Fruit fly (Drosophila melanogaster) whole organism, embryonic: ENCODE results near the gene Iru.

Source experiments
- Aef1 ChIP-seq: fragments of 200-800 bp; sonication (Bioruptor generic); IDR thresholded peaks from 3 replicates; pipeline ENCODE4 v1.3.6; 2022; ENCODE audit warnings: missing biosample characterization, missing genetic modification characterization
- B-H1 ChIP-seq: fragments of 200-800 bp; sonication (Bioruptor generic); IDR thresholded peaks from 3 replicates; pipeline ENCODE4 v1.3.6; 2022; ENCODE audit warnings: missing biosample characterization, missing genetic modification characterization
- CG31224 ChIP-seq: fragments of 200-800 bp; sonication (Bioruptor generic); IDR thresholded peaks from 2 replicates; pipeline ENCODE4 v1.3.6; 2022; ENCODE audit warnings: missing biosample characterization, missing genetic modification characterization
- CG3726 ChIP-seq: fragments of 200-800 bp; sonication (Bioruptor generic); IDR thresholded peaks from 3 replicates; pipeline ENCODE4, ENCODE4 v1.3.6; 2022; ENCODE audit warnings: missing biosample characterization, missing genetic modification characterization
- D19A ChIP-seq: fragments of 200-800 bp; optimal IDR thresholded peaks from 3 replicates; lab custom pipeline; 2019; ENCODE audit warnings: missing biosample characterization, mild to moderate bottlenecking, missing genetic modification characterization, moderate library complexity
- Mes4 ChIP-seq: fragments of 200-800 bp; sonication (Bioruptor generic); optimal IDR thresholded peaks from 2 replicates; lab custom pipeline; 2016; ENCODE audit warnings: missing biosample characterization, missing genetic modification characterization
- NfI ChIP-seq: fragments of 200-800 bp; sonication (Bioruptor generic); optimal IDR thresholded peaks from 3 replicates; lab custom pipeline; 2018; ENCODE audit warnings: missing biosample characterization, mild to moderate bottlenecking, missing genetic modification characterization, moderate library complexity
- ara ChIP-seq: fragments of 200-800 bp; sonication (Bioruptor generic); IDR thresholded peaks from 2 replicates; pipeline ENCODE4 v1.3.6; 2022; ENCODE audit warnings: missing biosample characterization, missing genetic modification characterization
- br ChIP-seq: fragments of >200 bp; optimal IDR thresholded peaks from 2 replicates; lab custom pipeline; 2017
- crol ChIP-seq: fragments of 200-800 bp; sonication (Bioruptor generic); IDR thresholded peaks from 2 replicates; pipeline ENCODE4 v1.3.6; 2022; ENCODE audit warnings: missing biosample characterization, missing genetic modification characterization
- knrl ChIP-seq: fragments of 200-800 bp; sonication (Bioruptor generic); IDR thresholded peaks from 3 replicates; pipeline ENCODE4 v1.3.6; 2022; ENCODE audit warnings: missing biosample characterization, missing genetic modification characterization; ENCODE audit not compliant: partially characterized antibody
- lmd ChIP-seq: fragments of 200-800 bp; sonication (Bioruptor generic); IDR thresholded peaks from 2 replicates; pipeline ENCODE4 v1.3.6; 2022; ENCODE audit warnings: missing biosample characterization, missing genetic modification characterization

- TF ChIP-seq ara (no peak), Aef1 (GFP tag; lab: Robert Waterston, UW) (no peak), B-H1 (GFP tag; lab: Robert Waterston, UW) (no peak), D19A (no peak), br (lab: Kevin White, UChicago) (no peak), NfI (GFP tag; lab: Kevin White, UChicago) (peak; percentile 81), Mes4 (GFP tag; lab: Kevin White, UChicago) (no peak), lmd (GFP tag; lab: Robert Waterston, UW) (no peak), knrl (GFP tag; lab: Robert Waterston, UW) (no peak), CG31224 (GFP tag; lab: Robert Waterston, UW) (no peak), crol (GFP tag; lab: Robert Waterston, UW) (no peak), CG3726 (no peak)
Measured at dm6 chr3R:9054442-9055118, 48.3 kb downstream of the Iru start.
